Fruit fly (Drosophila melanogaster) whole organism, embryonic: ENCODE measurements around the gene CG14818.

Source experiments
- Bdp1 ChIP-seq: fragments of 200-800 bp; sonication (Bioruptor generic); optimal IDR thresholded peaks from 3 replicates; lab custom pipeline; 2016; ENCODE audit warnings: missing biosample characterization, missing genetic modification characterization
- C15 ChIP-seq: fragments of 200-800 bp; sonication (Bioruptor generic); IDR thresholded peaks from 3 replicates; pipeline ENCODE4 v1.3.6; 2022; ENCODE audit warnings: missing biosample characterization, missing genetic modification characterization
- CG10462 ChIP-seq: fragments of 200-800 bp; sonication (Bioruptor generic); optimal IDR thresholded peaks from 2 replicates; lab custom pipeline; 2016; ENCODE audit warnings: missing biosample characterization, missing genetic modification characterization
- CG10654 ChIP-seq: fragments of 200-800 bp; sonication (Bioruptor generic); optimal IDR thresholded peaks from 2 replicates; lab custom pipeline; 2016; ENCODE audit warnings: missing biosample characterization, missing genetic modification characterization
- CG11504 ChIP-seq: fragments of 200-800 bp; sonication (Bioruptor generic); optimal IDR thresholded peaks from 3 replicates; lab custom pipeline; 2019; ENCODE audit warnings: missing biosample characterization, mild to moderate bottlenecking, missing genetic modification characterization, moderate library complexity
- CG12104 ChIP-seq: fragments of 200-800 bp; sonication (Bioruptor generic); optimal IDR thresholded peaks from 3 replicates; lab custom pipeline; 2016; ENCODE audit warnings: missing biosample characterization, missing genetic modification characterization
- CG12659 ChIP-seq: fragments of 200-800 bp; sonication (Bioruptor generic); optimal IDR thresholded peaks from 3 replicates; lab custom pipeline; 2017; ENCODE audit warnings: mild to moderate bottlenecking, missing biosample characterization, missing genetic modification reagents, missing genetic modification characterization
- CG13624 ChIP-seq: fragments of 200-800 bp; sonication (Bioruptor generic); optimal IDR thresholded peaks from 2 replicates; lab custom pipeline; 2016; ENCODE audit warnings: missing biosample characterization, missing genetic modification characterization
- CG1602 ChIP-seq: fragments of 200-800 bp; sonication (Bioruptor generic); optimal IDR thresholded peaks from 3 replicates; lab custom pipeline; 2016; ENCODE audit warnings: missing biosample characterization, missing genetic modification characterization
- CG1647 ChIP-seq: fragments of 200-800 bp; sonication (Bioruptor generic); optimal IDR thresholded peaks from 3 replicates; lab custom pipeline; 2016; ENCODE audit warnings: missing biosample characterization, missing genetic modification characterization
- CG17802 ChIP-seq: fragments of 200-800 bp; sonication (Bioruptor generic); optimal IDR thresholded peaks from 2 replicates; lab custom pipeline; 2018; ENCODE audit warnings: missing biosample characterization, mild to moderate bottlenecking, missing genetic modification characterization, moderate library complexity
- CG18262 ChIP-seq: fragments of 200-800 bp; optimal IDR thresholded peaks from 3 replicates; lab custom pipeline; 2019; ENCODE audit warnings: missing biosample characterization, mild to moderate bottlenecking, missing genetic modification characterization, moderate library complexity
- CG2678 ChIP-seq: fragments of 200-800 bp; sonication (Bioruptor generic); optimal IDR thresholded peaks from 3 replicates; lab custom pipeline; 2019; ENCODE audit warnings: missing biosample characterization, mild to moderate bottlenecking, missing genetic modification characterization, moderate library complexity
- CG30403 ChIP-seq: fragments of 200-800 bp; sonication (Bioruptor generic); optimal IDR thresholded peaks from 3 replicates; lab custom pipeline; 2016; ENCODE audit warnings: missing biosample characterization, missing genetic modification characterization
- CG34376 ChIP-seq: fragments of 200-800 bp; sonication (Bioruptor generic); optimal IDR thresholded peaks from 2 replicates; lab custom pipeline; 2018; ENCODE audit warnings: missing biosample characterization, mild to moderate bottlenecking, missing genetic modification characterization
- CG5245 ChIP-seq: fragments of 200-800 bp; sonication (Bioruptor generic); optimal IDR thresholded peaks from 3 replicates; lab custom pipeline; 2016; ENCODE audit warnings: missing biosample characterization, missing genetic modification characterization
- CG5953 ChIP-seq: fragments of 200-800 bp; sonication (Bioruptor generic); IDR thresholded peaks from 2 replicates; pipeline ENCODE4 v1.3.6; 2022; ENCODE audit warnings: missing biosample characterization, missing genetic modification characterization
- CG6813 ChIP-seq: fragments of 200-800 bp; sonication (Bioruptor generic); optimal IDR thresholded peaks from 2 replicates; lab custom pipeline; 2017; ENCODE audit warnings: missing biosample characterization, missing genetic modification characterization, mild to moderate bottlenecking, moderate library complexity, missing genetic modification reagents
- CG8281 ChIP-seq: fragments of 200-800 bp; sonication (Bioruptor generic); optimal IDR thresholded peaks from 2 replicates; lab custom pipeline; 2018; ENCODE audit warnings: missing biosample characterization, mild to moderate bottlenecking, missing genetic modification characterization, moderate library complexity
- CG8478 ChIP-seq: fragments of >200 bp; optimal IDR thresholded peaks from 2 replicates; lab custom pipeline; 2018
- CG9797 ChIP-seq: fragments of 200-800 bp; sonication (Bioruptor generic); optimal IDR thresholded peaks from 3 replicates; lab custom pipeline; 2018; ENCODE audit warnings: missing biosample characterization, mild to moderate bottlenecking, missing genetic modification characterization
- CkIIα-i1 ChIP-seq: fragments of 200-800 bp; sonication (Bioruptor generic); IDR thresholded peaks from 2 replicates; pipeline ENCODE4 v1.3.6; 2022; ENCODE audit warnings: missing biosample characterization, missing genetic modification characterization
- Dad ChIP-seq: fragments of 200-800 bp; sonication (Bioruptor generic); optimal IDR thresholded peaks from 3 replicates; lab custom pipeline; 2016; ENCODE audit warnings: missing biosample characterization, missing genetic modification characterization
- Dek ChIP-seq: fragments of 200-800 bp; sonication (Bioruptor generic); optimal IDR thresholded peaks from 3 replicates; lab custom pipeline; 2019; ENCODE audit warnings: missing biosample characterization, mild to moderate bottlenecking, missing genetic modification characterization, moderate library complexity
- Dfd ChIP-seq, 2 experiments: fragments of >200 bp; optimal IDR thresholded peaks; 2 replicates each; lab custom pipeline; 2017; ENCODE audit warnings: missing biosample characterization in 2 of 2, missing genetic modification characterization in 2 of 2
- Drgx ChIP-seq: fragments of 200-800 bp; sonication (Bioruptor generic); IDR thresholded peaks from 2 replicates; pipeline ENCODE4 v1.3.6; 2022; ENCODE audit warnings: missing biosample characterization, missing genetic modification characterization
- Fer2 ChIP-seq: fragments of 200-800 bp; sonication (Bioruptor generic); optimal IDR thresholded peaks from 2 replicates; lab custom pipeline; 2018; ENCODE audit warnings: missing biosample characterization, mild to moderate bottlenecking, missing genetic modification characterization, moderate library complexity
- HLH3B ChIP-seq: fragments of 200-800 bp; sonication (Bioruptor generic); IDR thresholded peaks from 2 replicates; pipeline ENCODE4 v1.3.6; 2022; ENCODE audit warnings: missing biosample characterization, missing genetic modification characterization
- Jarid2 ChIP-seq: fragments of 200-800 bp; sonication (Bioruptor generic); optimal IDR thresholded peaks from 3 replicates; lab custom pipeline; 2017; ENCODE audit warnings: mild to moderate bottlenecking, missing biosample characterization, missing genetic modification reagents, missing genetic modification characterization
- MBD-R2 ChIP-seq: fragments of 200-800 bp; sonication (Bioruptor generic); IDR thresholded peaks from 2 replicates; pipeline ENCODE4 v1.3.6; 2022; ENCODE audit warnings: missing biosample characterization, missing genetic modification characterization
- Oli ChIP-seq: fragments of 200-800 bp; sonication (Bioruptor generic); optimal IDR thresholded peaks from 2 replicates; lab custom pipeline; 2018; ENCODE audit warnings: missing biosample characterization, mild to moderate bottlenecking, missing genetic modification characterization, moderate library complexity
- Poxn ChIP-seq: fragments of 200-800 bp; sonication (Bioruptor generic); IDR thresholded peaks from 2 replicates; pipeline ENCODE4 v1.3.6; 2022; ENCODE audit warnings: missing biosample characterization, missing genetic modification characterization
- Six4 ChIP-seq: fragments of 200-800 bp; sonication (Bioruptor generic); optimal IDR thresholded peaks from 2 replicates; lab custom pipeline; 2016; ENCODE audit warnings: missing biosample characterization, missing genetic modification characterization
- ac ChIP-seq: fragments of 200-800 bp; sonication (Bioruptor generic); optimal IDR thresholded peaks from 3 replicates; lab custom pipeline; 2017; ENCODE audit warnings: missing biosample characterization, mild to moderate bottlenecking, missing genetic modification characterization
- aop ChIP-seq: fragments of 200-800 bp; sonication (Bioruptor generic); IDR thresholded peaks from 2 replicates; pipeline ENCODE4 v1.3.6; 2022; ENCODE audit warnings: missing biosample characterization, missing genetic modification characterization
- corto ChIP-seq: fragments of 200-800 bp; sonication (Bioruptor generic); optimal IDR thresholded peaks from 2 replicates; lab custom pipeline; 2016; ENCODE audit warnings: missing biosample characterization, mild to moderate bottlenecking, missing genetic modification characterization, moderate library complexity
- ewg ChIP-seq: fragments of 200-800 bp; sonication (Bioruptor generic); optimal IDR thresholded peaks from 3 replicates; lab custom pipeline; 2017; ENCODE audit warnings: mild to moderate bottlenecking, missing biosample characterization, missing genetic modification reagents, missing genetic modification characterization
- gem ChIP-seq: fragments of 200-800 bp; sonication (Bioruptor generic); optimal IDR thresholded peaks from 2 replicates; lab custom pipeline; 2019; ENCODE audit warnings: missing biosample characterization, mild to moderate bottlenecking, missing genetic modification characterization, moderate library complexity
- her ChIP-seq: fragments of 200-800 bp; sonication (Bioruptor generic); optimal IDR thresholded peaks from 2 replicates; lab custom pipeline; 2016; ENCODE audit warnings: missing biosample characterization, missing genetic modification characterization
- mam ChIP-seq: fragments of 200-800 bp; sonication (Bioruptor generic); optimal IDR thresholded peaks from 3 replicates; lab custom pipeline; 2016; ENCODE audit warnings: missing biosample characterization, missing genetic modification characterization
- nom ChIP-seq: fragments of 200-800 bp; sonication (Bioruptor generic); optimal IDR thresholded peaks from 2 replicates; lab custom pipeline; 2017; ENCODE audit warnings: missing biosample characterization, missing genetic modification characterization, mild to moderate bottlenecking, moderate library complexity, missing genetic modification reagents
- odd ChIP-seq: fragments of 200-800 bp; sonication (Bioruptor generic); optimal IDR thresholded peaks from 2 replicates; lab custom pipeline; 2017; ENCODE audit warnings: missing biosample characterization, mild to moderate bottlenecking, missing genetic modification characterization
- p53 ChIP-seq: fragments of 200-800 bp; sonication (Bioruptor generic); optimal IDR thresholded peaks from 2 replicates; lab custom pipeline; 2016; ENCODE audit warnings: missing biosample characterization, missing genetic modification characterization
- pho ChIP-seq: fragments of 200-800 bp; sonication (Bioruptor generic); optimal IDR thresholded peaks from 2 replicates; lab custom pipeline; 2016; ENCODE audit warnings: missing biosample characterization, missing genetic modification characterization
- shn ChIP-seq: fragments of 200-800 bp; sonication (Bioruptor generic); optimal IDR thresholded peaks from 3 replicates; lab custom pipeline; 2016; ENCODE audit warnings: missing biosample characterization, missing genetic modification characterization
- slbo ChIP-seq: fragments of 200-800 bp; sonication (Bioruptor generic); IDR thresholded peaks from 2 replicates; pipeline ENCODE4 v1.3.6; 2022; ENCODE audit warnings: missing biosample characterization, missing genetic modification characterization
- slp2 ChIP-seq: fragments of 200-800 bp; sonication (Bioruptor generic); optimal IDR thresholded peaks from 2 replicates; lab custom pipeline; 2016; ENCODE audit warnings: missing biosample characterization, missing genetic modification characterization
- so ChIP-seq: fragments of 200-800 bp; sonication (Bioruptor generic); IDR thresholded peaks from 3 replicates; pipeline ENCODE4 v1.3.6; 2022; ENCODE audit warnings: missing biosample characterization, missing genetic modification characterization
- stwl ChIP-seq: fragments of 200-800 bp; sonication (Bioruptor generic); optimal IDR thresholded peaks from 3 replicates; lab custom pipeline; 2018; ENCODE audit warnings: missing biosample characterization, mild to moderate bottlenecking, missing genetic modification characterization, moderate library complexity
- tap ChIP-seq: fragments of 200-800 bp; optimal IDR thresholded peaks from 3 replicates; lab custom pipeline; 2019; ENCODE audit warnings: missing biosample characterization, mild to moderate bottlenecking, missing genetic modification characterization, moderate library complexity
- trem ChIP-seq: fragments of 200-800 bp; optimal IDR thresholded peaks from 3 replicates; lab custom pipeline; 2019; ENCODE audit warnings: missing biosample characterization, mild to moderate bottlenecking, missing genetic modification characterization, moderate library complexity
- wdn ChIP-seq: fragments of 200-800 bp; sonication (Bioruptor generic); IDR thresholded peaks from 2 replicates; pipeline ENCODE4 v1.3.6; 2022; ENCODE audit warnings: missing biosample characterization, missing genetic modification characterization
- zen ChIP-seq: fragments of 200-800 bp; sonication (Bioruptor generic); optimal IDR thresholded peaks from 3 replicates; lab custom pipeline; 2018; ENCODE audit warnings: missing biosample characterization, mild to moderate bottlenecking, missing genetic modification characterization, moderate library complexity

Gene CG14818

dm6 chrX:1861620-1862184, 17.9 kb downstream of the CG14818 start, which contains the start of gene deltaCOP (continued):
- TF ChIP-seq her, result peak; percentile 82
- TF ChIP-seq stwl, result peak; percentile 68
- TF ChIP-seq corto, result no peak
- peak; percentile 61 for TF ChIP-seq nom (GFP tag; lab: Kevin White, UChicago)
- peak; percentile 77 for TF ChIP-seq CG9797 (GFP tag; lab: Kevin White, UChicago)
- peak; percentile 66 for TF ChIP-seq CG10462 (GFP tag; lab: Kevin White, UChicago)
- TF ChIP-seq Six4 (GFP tag; lab: Kevin White, UChicago), result peak; percentile 78
- TF ChIP-seq Oli (tag; lab: Kevin White, UChicago), result peak; percentile 77
- TF ChIP-seq MBD-R2 (GFP tag; lab: Robert Waterston, UW), result peak; percentile 83
- TF ChIP-seq CG5245 (GFP tag; lab: Kevin White, UChicago), result peak; percentile 48
- TF ChIP-seq gem, result no peak
- TF ChIP-seq CG12659 (GFP tag; lab: Kevin White, UChicago), result peak; percentile 90
- TF ChIP-seq Poxn, result no peak
- TF ChIP-seq C15 (GFP tag; lab: Robert Waterston, UW), result 0 out of 3 replicates have a peak, but pooled peaks have one; percentile 50
- TF ChIP-seq trem, result peak; percentile 45
- peak; percentile 88 for TF ChIP-seq CG1647
- peak; percentile 84; the same call in 2 of the 3 replicates for TF ChIP-seq so (GFP tag; lab: Robert Waterston, UW)
- TF ChIP-seq Dfd (GFP tag; optimal IDR thresholded peaks at IDR 0.05; lab: Kevin White, UChicago), result no peak
- TF ChIP-seq aop (GFP tag; lab: Robert Waterston, UW), result no peak
- peak; percentile 93 for TF ChIP-seq CG30403 (GFP tag; lab: Kevin White, UChicago)
- no peak for TF ChIP-seq ac (GFP tag; lab: Kevin White, UChicago)
- TF ChIP-seq ewg (GFP tag; lab: Kevin White, UChicago), result peak; percentile 76
- no peak for TF ChIP-seq CG11504 (tag; lab: Kevin White, UChicago)
- peak; percentile 76 for TF ChIP-seq CG18262
- peak; percentile 79 for TF ChIP-seq p53 (GFP tag; lab: Kevin White, UChicago)
- TF ChIP-seq Fer2, result peak; percentile 56
- TF ChIP-seq CG8281, result no peak
- peak; percentile 89 for TF ChIP-seq Dad (GFP tag; lab: Kevin White, UChicago)
- peak; percentile 77 for TF ChIP-seq Drgx (GFP tag; lab: Robert Waterston, UW)
- TF ChIP-seq odd (GFP tag; lab: Kevin White, UChicago), result no peak
- TF ChIP-seq CkIIα-i1, result no peak
- TF ChIP-seq slbo, result peak; percentile 91
- no peak for TF ChIP-seq CG2678 (tag; lab: Kevin White, UChicago)
- no peak for TF ChIP-seq CG8478
- TF ChIP-seq Bdp1 (GFP tag; lab: Kevin White, UChicago), result peak; percentile 83
- TF ChIP-seq mam (GFP tag; lab: Kevin White, UChicago), result peak; percentile 94
- peak; percentile 92 for TF ChIP-seq CG13624 (GFP tag; lab: Kevin White, UChicago)
- TF ChIP-seq, all 482 proteins: peak for 359

dm6 chrX:1858867-1859266, 20.7 kb downstream of the CG14818 start, which contains the start of gene Lamtor5:
TSS of gene Lamtor5 (minus strand) at chrX:1858971.
- TF ChIP-seq corto, result no peak
- TF ChIP-seq Dek (tag; lab: Kevin White, UChicago), result peak; percentile 34
- peak; percentile 9 for TF ChIP-seq pho (GFP tag; lab: Kevin White, UChicago)
- TF ChIP-seq CG5953 (GFP tag; lab: Robert Waterston, UW), result peak; percentile 36; the same call in 1 of the 2 replicates
- no peak for TF ChIP-seq CG6813 (GFP tag; lab: Kevin White, UChicago)
- TF ChIP-seq CG1602 (GFP tag; lab: Kevin White, UChicago), result no peak
- TF ChIP-seq CG12104 (GFP tag; lab: Kevin White, UChicago), result no peak
- TF ChIP-seq CG17802 (tag; lab: Kevin White, UChicago), result no peak
- no peak for TF ChIP-seq HLH3B (GFP tag; lab: Robert Waterston, UW)
- TF ChIP-seq Jarid2 (GFP tag; lab: Kevin White, UChicago), result no peak
- TF ChIP-seq CG10654 (GFP tag; lab: Kevin White, UChicago), result no peak
- no peak for TF ChIP-seq tap (tag; lab: Kevin White, UChicago)
- TF ChIP-seq wdn (GFP tag; lab: Robert Waterston, UW), result no peak
- peak; percentile 23 for TF ChIP-seq CG34376 (GFP tag; lab: Kevin White, UChicago)
- no peak for TF ChIP-seq zen (tag; lab: Kevin White, UChicago)
- TF ChIP-seq MBD-R2 (GFP tag; lab: Robert Waterston, UW), result peak; percentile 88
- no peak for TF ChIP-seq shn (GFP tag; lab: Kevin White, UChicago)
- peak; percentile 29 for TF ChIP-seq slp2 (GFP tag; lab: Kevin White, UChicago)
